Worm (Caenorhabditis elegans): Measurements from ENCODE around the gene F01F1.3.

F01F1.3 gene

ce11 chrIII:5869429-5869828, 2.3 kb upstream of the F01F1.3 start, which contains the start of gene F01F1.15:
F01F1.15 (minus strand) TSS chrIII:5869529.
- no peak for TF ChIP-seq pes-1 (GFP tag; IDR thresholded peaks at IDR 0.05)
- TF ChIP-seq tra-4 (tag; optimal IDR thresholded peaks at IDR 0.05) = no peak
- no peak for TF ChIP-seq sea-1 (GFP tag; conservative IDR thresholded peaks at IDR 0.05)
- no peak for TF ChIP-seq flt-1 (GFP tag; IDR thresholded peaks at IDR 0.05)
- no peak for TF ChIP-seq scrt-1 (GFP tag; IDR thresholded peaks at IDR 0.05)
- no peak for TF ChIP-seq hnd-1 (tag; optimal IDR thresholded peaks at IDR 0.05)

- TF ChIP-seq scrt-1 (GFP tag; IDR thresholded peaks at IDR 0.05) = no peak
- TF ChIP-seq hmbx-1 (tag; optimal IDR thresholded peaks at IDR 0.05) = no peak
- TF ChIP-seq tbx-37 (GFP tag; conservative IDR thresholded peaks at IDR 0.05) = no peak
- TF ChIP-seq hmg-4 (GFP tag; optimal IDR thresholded peaks at IDR 0.05) = no peak
- TF ChIP-seq flt-1 (GFP tag; IDR thresholded peaks at IDR 0.05) = no peak
- no peak for TF ChIP-seq sea-1 (GFP tag; conservative IDR thresholded peaks at IDR 0.05)
- no peak for TF ChIP-seq B0310.2 (tag; optimal IDR thresholded peaks at IDR 0.05)
- TF ChIP-seq tra-4 (tag; optimal IDR thresholded peaks at IDR 0.05) = no peak
- no peak for TF ChIP-seq ceh-13 (GFP tag; optimal IDR thresholded peaks at IDR 0.05)
- TF ChIP-seq F13C5.2 (tag; optimal IDR thresholded peaks at IDR 0.05) = no peak
- no peak for TF ChIP-seq hnd-1 (tag; optimal IDR thresholded peaks at IDR 0.05)
- TF ChIP-seq aly-1 (tag; optimal IDR thresholded peaks at IDR 0.05) = no peak
- TF ChIP-seq tbx-11 (GFP tag; IDR thresholded peaks at IDR 0.05) = no peak
- no peak for TF ChIP-seq ama-1 (optimal IDR thresholded peaks at IDR 0.05)
Measured at ce11 chrIII:5872288-5872687, 550 bp downstream of the F01F1.3 start.

ce11 chrIII:5874263-5874662, 2.5 kb downstream of the F01F1.3 start:
- TF ChIP-seq hmg-4 (GFP tag; optimal IDR thresholded peaks at IDR 0.05) (no peak), F13C5.2 (tag; optimal IDR thresholded peaks at IDR 0.05) (no peak), sea-1 (GFP tag; conservative IDR thresholded peaks at IDR 0.05) (no peak), ceh-13 (GFP tag; optimal IDR thresholded peaks at IDR 0.05) (no peak), flt-1 (GFP tag; IDR thresholded peaks at IDR 0.05) (no peak), tra-4 (tag; optimal IDR thresholded peaks at IDR 0.05) (no peak), ets-7 (tag; optimal IDR thresholded peaks at IDR 0.05) (no peak), tbx-37 (GFP tag; conservative IDR thresholded peaks at IDR 0.05) (no peak), hmbx-1 (tag; optimal IDR thresholded peaks at IDR 0.05) (no peak), hnd-1 (tag; optimal IDR thresholded peaks at IDR 0.05) (no peak), aly-1 (tag; optimal IDR thresholded peaks at IDR 0.05) (no peak), B0310.2 (tag; optimal IDR thresholded peaks at IDR 0.05) (no peak), ceh-36 (tag; optimal IDR thresholded peaks at IDR 0.05) (no peak), pes-1 (GFP tag; IDR thresholded peaks at IDR 0.05) (no peak), ama-1 (optimal IDR thresholded peaks at IDR 0.05) (no peak), scrt-1 (GFP tag; IDR thresholded peaks at IDR 0.05) (no peak)

- TF ChIP-seq hmg-4 (GFP tag; optimal IDR thresholded peaks at IDR 0.05) (no peak), tra-4 (tag; optimal IDR thresholded peaks at IDR 0.05) (no peak), hmbx-1 (tag; optimal IDR thresholded peaks at IDR 0.05) (no peak), F13C5.2 (tag; optimal IDR thresholded peaks at IDR 0.05) (no peak), sea-1 (GFP tag; conservative IDR thresholded peaks at IDR 0.05) (no peak), B0310.2 (tag; optimal IDR thresholded peaks at IDR 0.05) (no peak), ets-7 (tag; optimal IDR thresholded peaks at IDR 0.05) (no peak), tbx-37 (GFP tag; conservative IDR thresholded peaks at IDR 0.05) (no peak), scrt-1 (GFP tag; IDR thresholded peaks at IDR 0.05) (no peak), aly-1 (tag; optimal IDR thresholded peaks at IDR 0.05) (no peak)
Measured at ce11 chrIII:5874664-5875417, 3.1 kb downstream of the F01F1.3 start.

- TF ChIP-seq tbx-37 (GFP tag; conservative IDR thresholded peaks at IDR 0.05) (no peak), flt-1 (GFP tag; IDR thresholded peaks at IDR 0.05) (no peak)
Measured at ce11 chrIII:5875418-5875702, 3.6 kb downstream of the F01F1.3 start.

ce11 chrIII:5875705-5876104, 4.0 kb downstream of the F01F1.3 start:
- TF ChIP-seq ama-1 (optimal IDR thresholded peaks at IDR 0.05) (no peak), sea-1 (GFP tag; conservative IDR thresholded peaks at IDR 0.05) (no peak), F13C5.2 (tag; optimal IDR thresholded peaks at IDR 0.05) (no peak), hmg-4 (GFP tag; optimal IDR thresholded peaks at IDR 0.05) (no peak)

ce11 chrIII:5876140-5876675, 4.5 kb downstream of the F01F1.3 start, which contains the start of gene aldo-2:
aldo-2 (minus strand) TSS chrIII:5876625.
- TF ChIP-seq F13C5.2 (tag; optimal IDR thresholded peaks at IDR 0.05) = no peak
- TF ChIP-seq ceh-36 (tag; optimal IDR thresholded peaks at IDR 0.05) = no peak
- no peak for TF ChIP-seq sea-1 (GFP tag; conservative IDR thresholded peaks at IDR 0.05)
- no peak for TF ChIP-seq scrt-1 (GFP tag; IDR thresholded peaks at IDR 0.05)
- no peak for TF ChIP-seq hnd-1 (tag; optimal IDR thresholded peaks at IDR 0.05)
- TF ChIP-seq hmg-4 (GFP tag; optimal IDR thresholded peaks at IDR 0.05) = no peak
- TF ChIP-seq aly-1 (tag; optimal IDR thresholded peaks at IDR 0.05) = no peak
- no peak for TF ChIP-seq tbx-11 (GFP tag; IDR thresholded peaks at IDR 0.05)
- TF ChIP-seq ets-7 (tag; optimal IDR thresholded peaks at IDR 0.05) = no peak
- TF ChIP-seq ceh-13 (GFP tag; optimal IDR thresholded peaks at IDR 0.05) = no peak
- no peak for TF ChIP-seq ama-1 (optimal IDR thresholded peaks at IDR 0.05)
- no peak for TF ChIP-seq tbx-37 (GFP tag; conservative IDR thresholded peaks at IDR 0.05)
- TF ChIP-seq flt-1 (GFP tag; IDR thresholded peaks at IDR 0.05) = no peak
- TF ChIP-seq B0310.2 (tag; optimal IDR thresholded peaks at IDR 0.05) = no peak
- TF ChIP-seq tra-4 (tag; optimal IDR thresholded peaks at IDR 0.05) = no peak
- TF ChIP-seq hmbx-1 (tag; optimal IDR thresholded peaks at IDR 0.05) = no peak
